Fruit fly (Drosophila melanogaster): Measurements from ENCODE around the gene comm.

The comm gene

dm6 chr3L:15690711-15691591 is 37.3 kb downstream of the comm start:
- no peak for TF ChIP-seq CG17801 (GFP tag; optimal IDR thresholded peaks at IDR 0.05; ENCODE audit: partially characterized antibody)

- no peak for TF ChIP-seq CG17801 (GFP tag; optimal IDR thresholded peaks at IDR 0.05; ENCODE audit: partially characterized antibody)
Measured at dm6 chr3L:15689518-15689917, 38.7 kb downstream of the comm start.

dm6 chr3L:15687802-15688201 is 40.4 kb downstream of the comm start, which contains the start of gene CG34452:
TSS of gene CG34452 (minus strand) at chr3L:15687902.
- TF ChIP-seq CG17801 (GFP tag; optimal IDR thresholded peaks at IDR 0.05; ENCODE audit: partially characterized antibody): no peak

- no peak for TF ChIP-seq CG17801 (GFP tag; optimal IDR thresholded peaks at IDR 0.05; ENCODE audit: partially characterized antibody)
Measured at dm6 chr3L:15684017-15684416, 44.2 kb downstream of the comm start.

- no peak for TF ChIP-seq CG17801 (GFP tag; optimal IDR thresholded peaks at IDR 0.05; ENCODE audit: partially characterized antibody)
Measured at dm6 chr3L:15683345-15683922, 44.8 kb downstream of the comm start, which contains the start of the genes CG7579 and Pgant8. TSS of gene CG7579 (minus strand) at chr3L:15683445. TSS of gene Pgant8 (plus strand) at chr3L:15683872.

dm6 chr3L:15679420-15679819 is 48.8 kb downstream of the comm start, which contains the start of gene CG7304:
TSS of gene CG7304 (plus strand) at chr3L:15679720.
- TF ChIP-seq CG17801 (GFP tag; optimal IDR thresholded peaks at IDR 0.05; ENCODE audit: partially characterized antibody): no peak

dm6 chr3L:15678284-15678683 is 49.9 kb downstream of the comm start:
- TF ChIP-seq CG17801 (GFP tag; optimal IDR thresholded peaks at IDR 0.05; ENCODE audit: partially characterized antibody): no peak

dm6 chr3L:15677662-15678061 is 50.6 kb downstream of the comm start:
- TF ChIP-seq CG17801 (GFP tag; optimal IDR thresholded peaks at IDR 0.05; ENCODE audit: partially characterized antibody): no peak

- no peak for TF ChIP-seq CG17801 (GFP tag; optimal IDR thresholded peaks at IDR 0.05; ENCODE audit: partially characterized antibody)
Measured at dm6 chr3L:15675111-15675510, 53.1 kb downstream of the comm start.

- no peak for TF ChIP-seq CG17801 (GFP tag; optimal IDR thresholded peaks at IDR 0.05; ENCODE audit: partially characterized antibody)
Measured at dm6 chr3L:15672800-15673199, 55.4 kb downstream of the comm start.
